Fruit fly (Drosophila melanogaster): ENCODE measurements around the gene CG33494.

DNA sequence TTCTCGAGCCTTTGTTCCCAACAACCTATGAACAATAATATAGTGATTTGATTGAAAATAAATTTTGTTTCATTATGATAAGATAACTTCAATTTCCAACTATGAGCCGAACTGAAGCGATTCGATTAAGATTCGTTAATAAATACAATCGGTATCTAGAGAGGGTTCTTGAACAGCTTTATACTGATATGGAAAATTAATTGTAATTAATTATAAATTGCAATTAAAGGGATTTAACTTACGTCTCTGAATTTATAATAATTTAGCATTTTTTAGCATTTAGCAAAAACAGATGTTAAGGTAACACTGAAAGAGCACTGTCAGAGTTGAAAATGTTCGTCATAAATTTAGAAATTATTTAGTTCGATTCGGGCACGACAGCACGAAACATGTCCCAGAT is 11.0 kb upstream of the CG33494 start, which contains the start of gene CG5111:
- TF ChIP-seq Hr39 (GFP tag; optimal IDR thresholded peaks at IDR 0.05) (no peak), Hr4 (GFP tag; optimal IDR thresholded peaks at IDR 0.05) (no peak), Lpt (GFP tag; optimal IDR thresholded peaks at IDR 0.05) (no peak), CG4318 (GFP tag; optimal IDR thresholded peaks at IDR 0.05) (no peak), CG8632 (GFP tag; optimal IDR thresholded peaks at IDR 0.05) (no peak), CG11762 (GFP tag; optimal IDR thresholded peaks at IDR 0.05; ENCODE audit: insufficient read depth) (no peak), Gug (GFP tag; IDR thresholded peaks at IDR 0.05) (no peak), CG10631 (GFP tag; optimal IDR thresholded peaks at IDR 0.05) (no peak)

Measured in whole organism, prepupa.